Worm (Caenorhabditis elegans): ENCODE data around the gene D2007.2.

Gene D2007.2

ce11 chrIII:8148751-8149150 is at the start of gene D2007.2:
D2007.2 (plus strand) TSS chrIII:8148963.
- no peak for TF ChIP-seq sea-1 (GFP tag; conservative IDR thresholded peaks at IDR 0.05)
- TF ChIP-seq aly-1 (tag; optimal IDR thresholded peaks at IDR 0.05), result no peak
- no peak for TF ChIP-seq tbx-37 (GFP tag; conservative IDR thresholded peaks at IDR 0.05)
- no peak for TF ChIP-seq pes-1 (GFP tag; IDR thresholded peaks at IDR 0.05)
- no peak for TF ChIP-seq ceh-36 (tag; optimal IDR thresholded peaks at IDR 0.05)
- TF ChIP-seq B0310.2 (tag; optimal IDR thresholded peaks at IDR 0.05), result no peak
- TF ChIP-seq hmg-4 (GFP tag; optimal IDR thresholded peaks at IDR 0.05), result no peak
- TF ChIP-seq F13C5.2 (tag; optimal IDR thresholded peaks at IDR 0.05), result no peak
- TF ChIP-seq tbx-11 (GFP tag; IDR thresholded peaks at IDR 0.05), result no peak
- TF ChIP-seq ets-7 (tag; optimal IDR thresholded peaks at IDR 0.05), result no peak
- TF ChIP-seq hmbx-1 (tag; optimal IDR thresholded peaks at IDR 0.05), result no peak

ce11 chrIII:8099022-8099421 is 49.7 kb upstream of the D2007.2 start, which contains the start of gene K06H7.1:
K06H7.1 (plus strand) TSS chrIII:8099322.
- TF ChIP-seq hnd-1 (tag; optimal IDR thresholded peaks at IDR 0.05) (no peak), aly-1 (tag; optimal IDR thresholded peaks at IDR 0.05) (no peak), tra-4 (tag; optimal IDR thresholded peaks at IDR 0.05) (no peak), tbx-11 (GFP tag; IDR thresholded peaks at IDR 0.05) (no peak), ets-7 (tag; optimal IDR thresholded peaks at IDR 0.05) (no peak), pes-1 (GFP tag; IDR thresholded peaks at IDR 0.05) (no peak), ceh-36 (tag; optimal IDR thresholded peaks at IDR 0.05) (no peak), sea-1 (GFP tag; conservative IDR thresholded peaks at IDR 0.05) (no peak), scrt-1 (GFP tag; IDR thresholded peaks at IDR 0.05) (no peak), ama-1 (optimal IDR thresholded peaks at IDR 0.05) (no peak), hmg-4 (GFP tag; optimal IDR thresholded peaks at IDR 0.05) (no peak), tbx-37 (GFP tag; conservative IDR thresholded peaks at IDR 0.05) (no peak), B0310.2 (tag; optimal IDR thresholded peaks at IDR 0.05) (no peak), hmbx-1 (tag; optimal IDR thresholded peaks at IDR 0.05) (no peak), ceh-13 (GFP tag; optimal IDR thresholded peaks at IDR 0.05) (no peak)

ce11 chrIII:8100960-8101359 is 47.8 kb upstream of the D2007.2 start, which contains the start of gene plk-1:
plk-1 (plus strand) TSS chrIII:8101348.
- TF ChIP-seq scrt-1 (GFP tag; IDR thresholded peaks at IDR 0.05), result no peak
- TF ChIP-seq aly-1 (tag; optimal IDR thresholded peaks at IDR 0.05), result no peak

ce11 chrIII:8105771-8106170 is 43.0 kb upstream of the D2007.2 start:
- TF ChIP-seq hmbx-1 (tag; optimal IDR thresholded peaks at IDR 0.05) (no peak), F13C5.2 (tag; optimal IDR thresholded peaks at IDR 0.05) (no peak), tbx-37 (GFP tag; conservative IDR thresholded peaks at IDR 0.05) (no peak), ama-1 (optimal IDR thresholded peaks at IDR 0.05) (no peak), tbx-11 (GFP tag; IDR thresholded peaks at IDR 0.05) (no peak), ceh-36 (tag; optimal IDR thresholded peaks at IDR 0.05) (no peak), B0310.2 (tag; optimal IDR thresholded peaks at IDR 0.05) (no peak), ceh-13 (GFP tag; optimal IDR thresholded peaks at IDR 0.05) (no peak), pes-1 (GFP tag; IDR thresholded peaks at IDR 0.05) (no peak), hmg-4 (GFP tag; optimal IDR thresholded peaks at IDR 0.05) (no peak), tra-4 (tag; optimal IDR thresholded peaks at IDR 0.05) (no peak), flt-1 (GFP tag; IDR thresholded peaks at IDR 0.05) (no peak), ets-7 (tag; optimal IDR thresholded peaks at IDR 0.05) (no peak), scrt-1 (GFP tag; IDR thresholded peaks at IDR 0.05) (no peak), sea-1 (GFP tag; conservative IDR thresholded peaks at IDR 0.05) (no peak), hnd-1 (tag; optimal IDR thresholded peaks at IDR 0.05) (no peak), aly-1 (tag; optimal IDR thresholded peaks at IDR 0.05) (no peak)

ce11 chrIII:8106476-8106875 is 42.3 kb upstream of the D2007.2 start:
- TF ChIP-seq hnd-1 (tag; optimal IDR thresholded peaks at IDR 0.05), result peak; percentile 66
- TF ChIP-seq sea-1 (GFP tag; conservative IDR thresholded peaks at IDR 0.05), result peak; percentile 88
- peak; percentile 51 for TF ChIP-seq tra-4 (tag; optimal IDR thresholded peaks at IDR 0.05)
- peak; percentile 64 for TF ChIP-seq ceh-13 (GFP tag; optimal IDR thresholded peaks at IDR 0.05)
- TF ChIP-seq flt-1 (GFP tag; IDR thresholded peaks at IDR 0.05), result peak; percentile 86
- peak; percentile 75 for TF ChIP-seq ceh-36 (tag; optimal IDR thresholded peaks at IDR 0.05)
- peak; percentile 88 for TF ChIP-seq aly-1 (tag; optimal IDR thresholded peaks at IDR 0.05)
- peak; percentile 80 for TF ChIP-seq F13C5.2 (tag; optimal IDR thresholded peaks at IDR 0.05)
- TF ChIP-seq tbx-11 (GFP tag; IDR thresholded peaks at IDR 0.05), result peak; percentile 77
- peak; percentile 27 for TF ChIP-seq hmbx-1 (tag; optimal IDR thresholded peaks at IDR 0.05)
- TF ChIP-seq ets-7 (tag; optimal IDR thresholded peaks at IDR 0.05), result peak; percentile 50
- TF ChIP-seq scrt-1 (GFP tag; IDR thresholded peaks at IDR 0.05), result peak; percentile 88
- TF ChIP-seq pes-1 (GFP tag; IDR thresholded peaks at IDR 0.05), result peak; percentile 91
- peak; percentile 67 for TF ChIP-seq tbx-37 (GFP tag; conservative IDR thresholded peaks at IDR 0.05)
- peak; percentile 79 for TF ChIP-seq B0310.2 (tag; optimal IDR thresholded peaks at IDR 0.05)
- no peak for TF ChIP-seq ama-1 (optimal IDR thresholded peaks at IDR 0.05)
- TF ChIP-seq hmg-4 (GFP tag; optimal IDR thresholded peaks at IDR 0.05), result peak; percentile 92

ce11 chrIII:8108490-8108889 is 40.3 kb upstream of the D2007.2 start, which contains the start of gene C14B9.3:
C14B9.3 (plus strand) TSS chrIII:8108790.
- no peak for TF ChIP-seq hmbx-1 (tag; optimal IDR thresholded peaks at IDR 0.05)

ce11 chrIII:8109459-8110057 is 39.2 kb upstream of the D2007.2 start:
- peak; percentile 57 for TF ChIP-seq hmbx-1 (tag; optimal IDR thresholded peaks at IDR 0.05)
- TF ChIP-seq B0310.2 (tag; optimal IDR thresholded peaks at IDR 0.05), result peak; percentile 90
- peak; percentile 89 for TF ChIP-seq tbx-11 (GFP tag; IDR thresholded peaks at IDR 0.05)
- TF ChIP-seq hmg-4 (GFP tag; optimal IDR thresholded peaks at IDR 0.05), result peak; percentile 93
- TF ChIP-seq hnd-1 (tag; optimal IDR thresholded peaks at IDR 0.05), result peak; percentile 68
- peak; percentile 70 for TF ChIP-seq tra-4 (tag; optimal IDR thresholded peaks at IDR 0.05)
- TF ChIP-seq flt-1 (GFP tag; IDR thresholded peaks at IDR 0.05), result peak; percentile 93
- TF ChIP-seq aly-1 (tag; optimal IDR thresholded peaks at IDR 0.05), result peak; percentile 90
- TF ChIP-seq F13C5.2 (tag; optimal IDR thresholded peaks at IDR 0.05), result peak; percentile 90
- peak; percentile 87 for TF ChIP-seq ceh-13 (GFP tag; optimal IDR thresholded peaks at IDR 0.05)
- peak; percentile 89 for TF ChIP-seq scrt-1 (GFP tag; IDR thresholded peaks at IDR 0.05)
- TF ChIP-seq ets-7 (tag; optimal IDR thresholded peaks at IDR 0.05), result peak; percentile 70
- peak; percentile 83 for TF ChIP-seq tbx-37 (GFP tag; conservative IDR thresholded peaks at IDR 0.05)
- TF ChIP-seq ceh-36 (tag; optimal IDR thresholded peaks at IDR 0.05), result peak; percentile 89
- TF ChIP-seq sea-1 (GFP tag; conservative IDR thresholded peaks at IDR 0.05), result peak; percentile 91
- TF ChIP-seq ama-1 (optimal IDR thresholded peaks at IDR 0.05), result no peak
- peak; percentile 95 for TF ChIP-seq pes-1 (GFP tag; IDR thresholded peaks at IDR 0.05)
